Fruit fly (Drosophila melanogaster) whole organism, prepupa: ENCODE data around the gene PIG-K.
A peak's percentile ranks its signal among the peaks of the same experiment; 100 is the strongest.

Experiments used
- Blimp-1 ChIP-seq: fragments of 200-800 bp; sonication (Bioruptor generic); optimal IDR thresholded peaks from 3 replicates; lab custom pipeline; 2017; ENCODE audit warnings: missing biosample characterization, missing genetic modification characterization, mild to moderate bottlenecking, moderate library complexity, missing genetic modification reagents
- CG10631 ChIP-seq: fragments of 200-800 bp; sonication (Bioruptor generic); optimal IDR thresholded peaks from 2 replicates; lab custom pipeline; 2016; ENCODE audit warnings: missing biosample characterization, missing genetic modification characterization
- CG11294 ChIP-seq: fragments of 200-800 bp; sonication (Bioruptor generic); IDR thresholded peaks from 2 replicates; pipeline ENCODE4 v1.3.6; 2022; ENCODE audit warnings: missing biosample characterization, missing genetic modification characterization
- CG11762 ChIP-seq: fragments of 200-800 bp; sonication (Bioruptor generic); optimal IDR thresholded peaks from 3 replicates; lab custom pipeline; 2016; ENCODE audit warnings: missing biosample characterization, missing genetic modification characterization; ENCODE audit not compliant: insufficient read depth
- CG11902 ChIP-seq: fragments of 200-800 bp; sonication (Bioruptor generic); optimal IDR thresholded peaks from 3 replicates; lab custom pipeline; 2016; ENCODE audit warnings: missing biosample characterization, missing genetic modification characterization
- CG15336 ChIP-seq: fragments of 200-800 bp; sonication (Bioruptor generic); IDR thresholded peaks from 2 replicates; pipeline ENCODE4 v1.3.6; 2022; ENCODE audit warnings: missing biosample characterization, missing genetic modification characterization
- CG1621 ChIP-seq: fragments of 200-800 bp; sonication (Bioruptor generic); optimal IDR thresholded peaks from 3 replicates; lab custom pipeline; 2018; ENCODE audit warnings: missing biosample characterization, mild to moderate bottlenecking, missing genetic modification characterization
- CG16779 ChIP-seq: fragments of 200-800 bp; sonication (Bioruptor generic); optimal IDR thresholded peaks from 3 replicates; lab custom pipeline; 2017; ENCODE audit warnings: missing biosample characterization, mild to moderate bottlenecking, missing genetic modification characterization
- CG3032 ChIP-seq: fragments of 200-800 bp; optimal IDR thresholded peaks from 2 replicates; lab custom pipeline; 2019; ENCODE audit warnings: missing biosample characterization, mild to moderate bottlenecking, missing genetic modification characterization, moderate library complexity
- CG32006 ChIP-seq: fragments of 200-800 bp; sonication (Bioruptor generic); optimal IDR thresholded peaks from 3 replicates; lab custom pipeline; 2017; ENCODE audit warnings: missing biosample characterization, mild to moderate bottlenecking, missing genetic modification characterization
- CG3919 ChIP-seq: fragments of 200-800 bp; sonication (Bioruptor generic); optimal IDR thresholded peaks from 3 replicates; lab custom pipeline; 2016; ENCODE audit warnings: missing biosample characterization, missing genetic modification characterization
- CG4318 ChIP-seq: fragments of 200-800 bp; sonication (Bioruptor generic); optimal IDR thresholded peaks from 3 replicates; lab custom pipeline; 2017; ENCODE audit warnings: missing biosample characterization, mild to moderate bottlenecking, missing genetic modification characterization
- CG6163 ChIP-seq: fragments of 200-800 bp; sonication (Bioruptor generic); IDR thresholded peaks from 3 replicates; pipeline ENCODE4 v1.3.6; 2022; ENCODE audit warnings: missing biosample characterization, missing genetic modification characterization
- CG6276 ChIP-seq: fragments of 200-800 bp; sonication (Bioruptor generic); optimal IDR thresholded peaks from 2 replicates; lab custom pipeline; 2017; ENCODE audit warnings: missing biosample characterization, mild to moderate bottlenecking, missing genetic modification characterization
- CG6854 ChIP-seq: fragments of 200-800 bp; sonication (Bioruptor generic); optimal IDR thresholded peaks from 2 replicates; lab custom pipeline; 2017; ENCODE audit warnings: missing biosample characterization, mild to moderate bottlenecking, missing genetic modification characterization
- CG7368 ChIP-seq: fragments of 200-800 bp; sonication (Bioruptor generic); optimal IDR thresholded peaks from 3 replicates; lab custom pipeline; 2016; ENCODE audit warnings: missing biosample characterization, missing genetic modification characterization
- CG8632 ChIP-seq: fragments of 200-800 bp; sonication (Bioruptor generic); optimal IDR thresholded peaks from 3 replicates; lab custom pipeline; 2016; ENCODE audit warnings: missing biosample characterization, missing genetic modification characterization
- CG9139 ChIP-seq: fragments of 200-800 bp; sonication (Bioruptor generic); optimal IDR thresholded peaks from 3 replicates; lab custom pipeline; 2017; ENCODE audit warnings: missing biosample characterization, mild to moderate bottlenecking, missing genetic modification characterization
- Eip75B ChIP-seq: fragments of 200-800 bp; sonication (Bioruptor generic); optimal IDR thresholded peaks from 3 replicates; lab custom pipeline; 2016; ENCODE audit warnings: missing biosample characterization, missing genetic modification characterization
- Eip78C ChIP-seq: fragments of 200-800 bp; sonication (Bioruptor generic); peaks from one replicate; lab custom pipeline; 2016; ENCODE audit warnings: missing biosample characterization, missing genetic modification characterization
- Eip93F ChIP-seq: fragments of 200-800 bp; sonication (Bioruptor generic); optimal IDR thresholded peaks from 2 replicates; lab custom pipeline; 2016; ENCODE audit warnings: missing biosample characterization, mild to moderate bottlenecking, missing genetic modification characterization
- Ets21C ChIP-seq: fragments of 200-800 bp; sonication (Bioruptor generic); optimal IDR thresholded peaks from 3 replicates; lab custom pipeline; 2016; ENCODE audit warnings: missing biosample characterization, missing genetic modification characterization
- Ets96B ChIP-seq: fragments of 200-800 bp; optimal IDR thresholded peaks from 2 replicates; lab custom pipeline; 2019; ENCODE audit warnings: missing biosample characterization, mild to moderate bottlenecking, missing genetic modification characterization, moderate library complexity
- Hr38 ChIP-seq: sonication (Bioruptor generic); optimal IDR thresholded peaks from 2 replicates; lab custom pipeline; 2016; ENCODE audit warnings: missing biosample characterization, missing genetic modification characterization
- Lpt ChIP-seq: fragments of 200-800 bp; sonication (Bioruptor generic); optimal IDR thresholded peaks from 3 replicates; lab custom pipeline; 2016; ENCODE audit warnings: missing biosample characterization, missing genetic modification characterization
- Met ChIP-seq: fragments of 200-800 bp; sonication (Bioruptor generic); optimal IDR thresholded peaks from 3 replicates; lab custom pipeline; 2016; ENCODE audit warnings: missing biosample characterization, missing genetic modification characterization
- OdsH ChIP-seq: fragments of 200-800 bp; sonication (Bioruptor generic); optimal IDR thresholded peaks from 3 replicates; lab custom pipeline; 2016; ENCODE audit warnings: missing biosample characterization, missing genetic modification characterization
- Sox102F ChIP-seq: fragments of 200-800 bp; sonication (Bioruptor generic); optimal IDR thresholded peaks from 2 replicates; lab custom pipeline; 2016; ENCODE audit warnings: missing biosample characterization, mild to moderate bottlenecking, missing genetic modification characterization
- Sox15 ChIP-seq: fragments of 200-800 bp; sonication (Bioruptor generic); optimal IDR thresholded peaks from 3 replicates; lab custom pipeline; 2016; ENCODE audit warnings: missing biosample characterization, missing genetic modification characterization
- achi ChIP-seq: fragments of 200-800 bp; sonication (Bioruptor generic); optimal IDR thresholded peaks from 3 replicates; lab custom pipeline; 2016; ENCODE audit warnings: missing biosample characterization, missing genetic modification characterization
- dac ChIP-seq: fragments of 200-800 bp; sonication (Bioruptor generic); optimal IDR thresholded peaks from 2 replicates; lab custom pipeline; 2017; ENCODE audit warnings: missing biosample characterization, mild to moderate bottlenecking, missing genetic modification characterization
- dsx ChIP-seq: fragments of 200-800 bp; optimal IDR thresholded peaks from 3 replicates; lab custom pipeline; 2019; ENCODE audit warnings: missing biosample characterization, mild to moderate bottlenecking, missing genetic modification characterization, moderate library complexity; ENCODE audit not compliant: poor library complexity, severe bottlenecking
- esn ChIP-seq: fragments of 200-800 bp; sonication (Bioruptor generic); optimal IDR thresholded peaks from 2 replicates; lab custom pipeline; 2016; ENCODE audit warnings: missing biosample characterization, mild to moderate bottlenecking, missing genetic modification characterization, moderate library complexity
- fd85E ChIP-seq: fragments of 200-800 bp; sonication (Bioruptor generic); optimal IDR thresholded peaks from 3 replicates; lab custom pipeline; 2016; ENCODE audit warnings: missing biosample characterization, missing genetic modification characterization
- ss ChIP-seq, 2 experiments: fragments of 200-800 bp; sonication (Bioruptor generic); optimal IDR thresholded peaks; 2 replicates in 1 of 2; 3 replicates in 1 of 2; lab custom pipeline; 2017 to 2018; ENCODE audit warnings: mild to moderate bottlenecking in 2 of 2, missing biosample characterization in 2 of 2, missing genetic modification characterization in 2 of 2, moderate library complexity in 1 of 2
- svp ChIP-seq: fragments of 200-800 bp; sonication (Bioruptor generic); peaks from one replicate; lab custom pipeline; 2016; ENCODE audit warnings: missing biosample characterization, missing genetic modification characterization
- vri ChIP-seq: fragments of 200-800 bp; sonication (Bioruptor generic); optimal IDR thresholded peaks from 3 replicates; lab custom pipeline; 2016; ENCODE audit warnings: missing biosample characterization, mild to moderate bottlenecking, missing genetic modification characterization

PIG-K gene

DNA sequence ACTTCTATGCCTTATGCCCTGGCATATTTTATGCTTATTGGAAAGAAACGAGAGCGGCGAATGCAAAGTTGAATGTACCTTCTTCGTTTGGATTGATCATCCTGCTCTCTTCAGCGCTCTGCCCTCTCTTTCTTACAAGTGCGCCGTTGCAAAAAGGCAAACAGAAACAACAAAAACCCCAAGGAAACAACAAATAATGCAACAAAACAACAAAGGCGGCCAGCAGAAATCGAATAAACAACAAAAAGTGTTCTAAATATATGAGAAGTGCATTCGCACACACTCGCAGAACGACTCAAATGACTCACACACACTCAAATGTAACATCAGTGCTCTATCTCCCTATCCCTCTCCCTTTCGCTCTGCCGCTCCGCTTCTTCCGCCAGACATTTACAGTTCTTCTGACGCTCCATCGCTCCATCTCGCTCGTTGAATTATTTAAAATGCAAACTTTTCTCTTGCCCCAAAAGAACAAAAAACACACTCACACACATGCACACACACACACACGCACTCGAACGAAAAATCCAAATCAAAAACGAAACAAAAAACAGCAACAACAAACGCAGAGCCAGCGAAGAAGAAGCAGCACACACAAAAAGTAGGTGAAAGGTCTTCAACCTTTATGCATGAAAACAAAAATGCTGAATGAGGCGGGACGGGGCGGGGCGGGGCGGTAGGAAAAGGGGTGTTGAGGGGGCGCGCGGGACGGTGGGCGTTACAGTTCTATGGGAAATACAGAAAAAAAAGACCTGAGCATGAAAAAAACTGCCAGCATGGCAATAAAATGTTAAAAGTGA, 43.0 kb downstream of the PIG-K start (continued):
- TF ChIP-seq Sox102F (GFP tag; lab: Kevin White, UChicago): no peak
- TF ChIP-seq achi (GFP tag; lab: Kevin White, UChicago): no peak
- TF ChIP-seq CG11762 (GFP tag; lab: Kevin White, UChicago): no peak
- no peak for TF ChIP-seq Sox15 (GFP tag; lab: Kevin White, UChicago)
- peak; percentile 68 for TF ChIP-seq Eip78C
- no peak for TF ChIP-seq CG3919 (GFP tag; lab: Kevin White, UChicago)
- peak; percentile 35; the same call in 1 of the 2 replicates for TF ChIP-seq CG11294 (GFP tag; lab: Robert Waterston, UW)
- TF ChIP-seq Hr38: no peak
- TF ChIP-seq CG11902 (GFP tag; lab: Kevin White, UChicago): no peak
- no peak for TF ChIP-seq Met (GFP tag; lab: Kevin White, UChicago)
- peak; percentile 56 for TF ChIP-seq CG32006 (GFP tag; lab: Kevin White, UChicago)
- peak; percentile 64 for TF ChIP-seq Lpt (GFP tag; lab: Kevin White, UChicago)
- TF ChIP-seq fd85E (GFP tag; lab: Kevin White, UChicago): no peak
- no peak for TF ChIP-seq CG8632 (GFP tag; lab: Kevin White, UChicago)
- no peak for TF ChIP-seq Eip93F
- TF ChIP-seq Blimp-1: peak; percentile 20
- TF ChIP-seq CG6276 (GFP tag; lab: Kevin White, UChicago): peak; percentile 87

- no peak for TF ChIP-seq CG1621
- no peak for TF ChIP-seq esn (GFP tag; lab: Kevin White, UChicago)
- TF ChIP-seq CG6163 (GFP tag; lab: Robert Waterston, UW): no peak
- no peak for TF ChIP-seq CG10631 (GFP tag; lab: Kevin White, UChicago)
- TF ChIP-seq Sox102F (GFP tag; lab: Kevin White, UChicago): no peak
- TF ChIP-seq CG6854: no peak
- TF ChIP-seq CG11762 (GFP tag; lab: Kevin White, UChicago): no peak
- no peak for TF ChIP-seq CG11902 (GFP tag; lab: Kevin White, UChicago)
- TF ChIP-seq CG7368 (GFP tag; lab: Kevin White, UChicago): no peak
- TF ChIP-seq CG32006 (GFP tag; lab: Kevin White, UChicago): no peak
- TF ChIP-seq CG3032 (tag; lab: Kevin White, UChicago): no peak
- peak; percentile 57 for TF ChIP-seq Eip93F
- no peak for TF ChIP-seq Ets96B (tag; lab: Kevin White, UChicago)
- TF ChIP-seq Blimp-1: no peak
- TF ChIP-seq CG4318 (GFP tag; lab: Kevin White, UChicago): no peak
- no peak for TF ChIP-seq Ets21C (GFP tag; lab: Kevin White, UChicago)
- no peak for TF ChIP-seq Hr38
- TF ChIP-seq vri (GFP tag; lab: Kevin White, UChicago): peak; percentile 21
- no peak for TF ChIP-seq OdsH
- no peak for TF ChIP-seq Eip75B (GFP tag; lab: Kevin White, UChicago)
- no peak for TF ChIP-seq CG16779 (tag; lab: Kevin White, UChicago)
- no peak for TF ChIP-seq Sox15 (GFP tag; lab: Kevin White, UChicago)
- TF ChIP-seq dsx: no peak
- TF ChIP-seq dac (GFP tag; lab: Kevin White, UChicago): no peak
- TF ChIP-seq svp (GFP tag; lab: Kevin White, UChicago): peak; percentile 79
Observed at dm6 chrX:1965512-1965911, 43.7 kb downstream of the PIG-K start.

- TF ChIP-seq achi (GFP tag; lab: Kevin White, UChicago) (no peak), ss (GFP tag; optimal IDR thresholded peaks at IDR 0.05; lab: Kevin White, UChicago) (peak in 1 of 2 experiments; percentile 1), CG16779 (tag; lab: Kevin White, UChicago) (no peak), CG15336 (GFP tag; lab: Robert Waterston, UW) (peak; percentile 31; the same call in 1 of the 2 replicates), CG9139 (GFP tag; lab: Kevin White, UChicago) (no peak)
Observed at dm6 chrX:1964409-1965345, 44.5 kb downstream of the PIG-K start.
